Fruit fly (Drosophila melanogaster): ENCODE data around the gene CG7465.

DNA sequence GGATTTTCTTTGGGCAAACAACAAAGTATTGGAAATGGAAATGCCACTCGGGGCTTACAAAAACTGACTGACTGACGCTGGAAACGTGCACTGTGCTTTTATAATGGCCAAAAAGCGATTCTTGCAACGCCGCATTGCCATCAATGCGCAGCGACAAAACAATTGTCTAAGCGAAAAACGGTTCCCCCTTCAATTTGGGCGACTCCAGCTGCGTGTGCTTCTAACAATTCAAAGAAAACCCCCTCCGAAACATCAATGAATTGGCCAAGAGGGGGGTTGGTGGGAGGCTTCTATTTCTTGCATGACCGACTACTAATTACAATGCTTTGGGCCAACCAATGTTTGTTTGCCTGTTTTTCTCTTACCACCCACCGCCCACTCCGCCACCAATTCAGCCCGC is 17.6 kb downstream of the CG7465 start, which contains the start of gene CG13721:
- TF ChIP-seq Smox (GFP tag; optimal IDR thresholded peaks at IDR 0.05) (no peak), CG11902 (GFP tag; optimal IDR thresholded peaks at IDR 0.05) (no peak)
